Worm (Caenorhabditis elegans) whole organism, mixed stage, embryonic: Measurements from ENCODE around the gene fbxa-213.

ENCODE experiments used
- M03D4.4 ChIP-seq: sonication (generic microtip); optimal IDR thresholded peaks from 2 replicates; lab custom pipeline; 2017; ENCODE audit warnings: mild to moderate bottlenecking, missing genetic modification characterization, missing compliant biosample characterization
- blmp-1 ChIP-seq: fragments of 150-350 bp; optimal IDR thresholded peaks from 2 replicates; lab custom pipeline; 2014; ENCODE audit warnings: missing biosample characterization, missing genetic modification characterization
- ceh-83 ChIP-seq: fragments of 200-800 bp; sonication (Bioruptor generic); optimal IDR thresholded peaks from 2 replicates; lab custom pipeline; 2018; ENCODE audit warnings: mild to moderate bottlenecking, missing genetic modification characterization, missing compliant biosample characterization
- cnd-1 ChIP-seq: fragments of 200-800 bp; sonication (Bioruptor generic); optimal IDR thresholded peaks from 2 replicates; lab custom pipeline; 2018; ENCODE audit warnings: mild to moderate bottlenecking, missing genetic modification characterization, missing compliant biosample characterization
- lin-13 ChIP-seq: fragments of 150-350 bp; optimal IDR thresholded peaks from 2 replicates; lab custom pipeline; 2014; ENCODE audit warnings: missing biosample characterization, missing genetic modification characterization

DNA sequence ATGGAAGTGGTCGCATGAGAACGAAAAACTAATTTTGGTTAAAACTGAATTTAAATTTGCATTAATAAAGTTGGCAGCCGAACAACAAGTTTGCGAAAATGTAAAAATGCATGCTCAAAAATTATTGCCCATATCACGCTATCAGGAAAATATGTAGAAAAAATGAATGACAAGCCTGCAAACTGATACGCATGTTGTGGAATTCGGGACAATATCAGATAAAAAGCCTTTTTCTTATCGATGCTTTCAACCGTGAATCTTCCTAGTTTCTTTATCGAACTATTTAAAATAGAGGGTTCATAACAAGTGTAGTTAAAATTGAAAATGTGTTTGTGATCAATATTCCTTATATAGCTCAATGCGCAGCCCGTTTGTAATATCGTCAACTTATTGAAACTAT lies 22.6 kb downstream of the fbxa-213 start:
- TF ChIP-seq ceh-83 (no peak), lin-13 (tag; lab: Kevin White, UChicago) (no peak), blmp-1 (tag; lab: Kevin White, UChicago) (no peak), cnd-1 (tag; lab: Kevin White, UChicago) (no peak), M03D4.4 (tag; lab: Kevin White, UChicago) (no peak)
